Fruit fly (Drosophila melanogaster) whole organism, pupa: ENCODE data around the gene Piezo.
A peak's percentile ranks its signal among the peaks of the same experiment; 100 is the strongest.

Source experiments
- CG10348 ChIP-seq: fragments of 200-800 bp; sonication (Bioruptor generic); IDR thresholded peaks from 2 replicates; pipeline ENCODE4 v1.3.6; 2022; ENCODE audit warnings: missing biosample characterization, missing genetic modification characterization
- CG12605 ChIP-seq: fragments of 200-800 bp; sonication (Bioruptor generic); IDR thresholded peaks from 2 replicates; pipeline ENCODE4 v1.3.6; 2022; ENCODE audit warnings: missing biosample characterization, missing genetic modification characterization
- CG13204 ChIP-seq: fragments of 200-800 bp; sonication (Bioruptor generic); optimal IDR thresholded peaks from 2 replicates; lab custom pipeline; 2018; ENCODE audit warnings: missing biosample characterization, mild to moderate bottlenecking, missing genetic modification characterization, moderate library complexity
- CG14655 ChIP-seq: fragments of 200-800 bp; sonication (Bioruptor generic); optimal IDR thresholded peaks from 3 replicates; lab custom pipeline; 2017; ENCODE audit warnings: mild to moderate bottlenecking, missing biosample characterization, missing genetic modification reagents, missing genetic modification characterization
- CG15710 ChIP-seq: fragments of 200-800 bp; sonication (Bioruptor generic); optimal IDR thresholded peaks from 2 replicates; lab custom pipeline; 2018; ENCODE audit warnings: missing biosample characterization, mild to moderate bottlenecking, missing genetic modification characterization, moderate library complexity
- CG17806 ChIP-seq: fragments of 200-800 bp; sonication (Bioruptor generic); optimal IDR thresholded peaks from 2 replicates; lab custom pipeline; 2018; ENCODE audit warnings: missing biosample characterization, mild to moderate bottlenecking, missing genetic modification characterization, moderate library complexity
- CG32121 ChIP-seq: fragments of 200-800 bp; sonication (Bioruptor generic); IDR thresholded peaks from 2 replicates; pipeline ENCODE4 v1.3.6; 2022; ENCODE audit warnings: missing biosample characterization, missing genetic modification characterization
- CG34367 ChIP-seq: fragments of 200-800 bp; sonication (Bioruptor generic); optimal IDR thresholded peaks from 2 replicates; lab custom pipeline; 2018; ENCODE audit warnings: missing biosample characterization, mild to moderate bottlenecking, missing genetic modification characterization
- CG4496 ChIP-seq: fragments of 200-800 bp; sonication (Bioruptor generic); IDR thresholded peaks from 3 replicates; pipeline ENCODE4 v1.3.6; 2022; ENCODE audit warnings: missing biosample characterization, missing genetic modification characterization
- CG8159 ChIP-seq: fragments of 200-800 bp; sonication (Bioruptor generic); optimal IDR thresholded peaks from 3 replicates; lab custom pipeline; 2018; ENCODE audit warnings: missing biosample characterization, mild to moderate bottlenecking, missing genetic modification characterization, moderate library complexity
- CG8301 ChIP-seq: fragments of 200-800 bp; sonication (Bioruptor generic); optimal IDR thresholded peaks from 2 replicates; lab custom pipeline; 2018; ENCODE audit warnings: missing biosample characterization, mild to moderate bottlenecking, missing genetic modification characterization
- CG9948 ChIP-seq: fragments of 200-800 bp; sonication (Bioruptor generic); optimal IDR thresholded peaks from 2 replicates; lab custom pipeline; 2018; ENCODE audit warnings: missing biosample characterization, mild to moderate bottlenecking, missing genetic modification characterization, moderate library complexity
- D1 ChIP-seq: fragments of 200-800 bp; sonication (Bioruptor generic); optimal IDR thresholded peaks from 2 replicates; lab custom pipeline; 2018; ENCODE audit warnings: missing biosample characterization, mild to moderate bottlenecking, missing genetic modification characterization, moderate library complexity
- EcR ChIP-seq: fragments of 200-800 bp; sonication (Bioruptor generic); optimal IDR thresholded peaks from 3 replicates; lab custom pipeline; 2019; ENCODE audit warnings: missing biosample characterization, missing genetic modification characterization, mild to moderate bottlenecking, moderate library complexity, missing genetic modification reagents
- Ets98B ChIP-seq: fragments of 200-800 bp; sonication (Bioruptor generic); IDR thresholded peaks from 2 replicates; pipeline ENCODE4 v1.3.6; 2022; ENCODE audit warnings: missing biosample characterization, missing genetic modification characterization
- Pif1A ChIP-seq: fragments of 200-800 bp; sonication (Bioruptor generic); optimal IDR thresholded peaks from 3 replicates; lab custom pipeline; 2016; ENCODE audit warnings: missing biosample characterization, missing genetic modification characterization
- Pif1B ChIP-seq: fragments of 200-800 bp; sonication (Bioruptor generic); optimal IDR thresholded peaks from 3 replicates; lab custom pipeline; 2016; ENCODE audit warnings: missing biosample characterization, missing genetic modification characterization
- Snoo ChIP-seq: fragments of 200-800 bp; sonication (Bioruptor generic); optimal IDR thresholded peaks from 3 replicates; lab custom pipeline; 2017; ENCODE audit warnings: missing biosample characterization, mild to moderate bottlenecking, missing genetic modification characterization, inconsistent platforms
- fd96Ca ChIP-seq: fragments of 200-800 bp; sonication (Bioruptor generic); IDR thresholded peaks from 3 replicates; pipeline ENCODE4 v1.3.6; 2022; ENCODE audit warnings: missing biosample characterization, missing genetic modification characterization
- gl ChIP-seq: fragments of 200-800 bp; sonication (Bioruptor generic); optimal IDR thresholded peaks from 2 replicates; lab custom pipeline; 2018; ENCODE audit warnings: missing biosample characterization, mild to moderate bottlenecking, missing genetic modification characterization
- rn ChIP-seq: fragments of 200-800 bp; sonication (Bioruptor generic); IDR thresholded peaks from 2 replicates; pipeline ENCODE4 v1.3.6; 2022; ENCODE audit warnings: missing biosample characterization, missing genetic modification characterization

Piezo gene

DNA sequence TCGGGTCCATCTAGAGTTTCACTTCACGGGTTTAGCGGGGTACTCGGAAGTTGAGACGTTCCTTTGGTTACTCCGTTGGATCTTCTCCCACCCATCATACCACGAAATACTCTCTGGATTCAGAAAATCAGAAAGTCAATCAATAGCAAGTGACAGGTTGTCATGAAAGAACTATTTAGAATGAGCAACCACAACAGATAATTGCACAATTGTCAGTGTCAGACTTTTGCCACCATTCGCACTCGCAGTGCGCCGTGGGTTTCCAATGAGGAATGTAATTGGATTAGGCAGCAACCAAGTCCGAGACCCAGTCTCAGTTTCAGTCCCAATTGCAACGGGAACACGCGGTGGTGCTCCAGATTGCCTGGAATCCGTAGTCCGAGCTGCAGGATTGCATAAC is 43.0 kb downstream of the Piezo start, which contains the start of gene CG8419:
CG8419 (plus strand) TSS at position 301 of the 400 bp plus-strand sequence.
- TF ChIP-seq CG4496 (GFP tag; lab: Robert Waterston, UW): 0 out of 3 replicates have a peak, but pooled peaks have one; percentile 24
- TF ChIP-seq CG10348: no peak

DNA sequence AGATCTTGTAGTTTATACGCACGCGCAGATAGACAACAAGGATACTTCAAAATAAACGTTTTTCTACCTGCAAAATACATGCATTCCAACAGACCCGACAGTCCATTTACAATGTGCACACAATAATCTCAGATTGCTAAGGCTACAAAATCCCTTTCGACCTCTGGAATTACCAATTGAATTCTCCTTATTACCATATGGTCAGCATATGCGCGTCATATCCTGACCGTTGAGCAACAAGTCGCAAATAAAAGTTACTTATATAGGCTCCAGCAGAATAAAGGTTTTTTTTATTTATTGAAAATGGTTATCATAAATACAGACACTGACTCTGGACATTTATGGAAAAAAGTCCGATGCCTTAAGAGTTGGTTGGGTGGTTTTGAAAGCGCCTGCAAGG is 46.5 kb downstream of the Piezo start:
- TF ChIP-seq CG13204: no peak
- TF ChIP-seq rn (GFP tag; lab: Robert Waterston, UW): no peak
- no peak for TF ChIP-seq CG4496 (GFP tag; lab: Robert Waterston, UW)
- TF ChIP-seq CG15710: no peak
- TF ChIP-seq CG34367 (tag; lab: Kevin White, UChicago): no peak
- TF ChIP-seq CG14655 (GFP tag; lab: Kevin White, UChicago): no peak
- no peak for TF ChIP-seq CG17806 (tag; lab: Kevin White, UChicago)
- no peak for TF ChIP-seq CG32121 (GFP tag; lab: Robert Waterston, UW)
- TF ChIP-seq Ets98B (GFP tag; lab: Robert Waterston, UW): no peak
- no peak for TF ChIP-seq Pif1B (GFP tag; lab: Kevin White, UChicago)
- no peak for TF ChIP-seq Snoo (tag; lab: Kevin White, UChicago)
- TF ChIP-seq D1 (tag; lab: Kevin White, UChicago): no peak
- no peak for TF ChIP-seq gl (tag; lab: Kevin White, UChicago)

DNA sequence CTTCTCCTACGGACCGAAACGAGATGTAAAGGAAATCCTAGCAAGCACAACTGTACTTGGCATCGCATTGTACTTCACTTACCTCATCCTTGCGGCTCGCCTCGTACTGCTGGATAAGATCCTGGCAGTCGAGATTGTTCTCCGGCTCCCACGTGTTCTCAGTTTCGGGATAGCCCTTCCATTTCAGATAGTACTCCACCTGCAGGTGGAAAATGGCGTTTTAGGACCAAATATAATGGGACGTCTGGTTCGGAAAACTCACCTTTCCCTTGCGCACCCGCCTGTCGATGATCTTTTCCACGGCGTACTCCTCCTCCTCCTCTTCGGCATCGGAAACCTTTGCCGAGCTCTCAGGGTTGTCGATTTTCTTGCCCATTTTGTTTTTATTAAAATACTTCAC is 47.6 kb downstream of the Piezo start:
- TF ChIP-seq CG8159: no peak

DNA sequence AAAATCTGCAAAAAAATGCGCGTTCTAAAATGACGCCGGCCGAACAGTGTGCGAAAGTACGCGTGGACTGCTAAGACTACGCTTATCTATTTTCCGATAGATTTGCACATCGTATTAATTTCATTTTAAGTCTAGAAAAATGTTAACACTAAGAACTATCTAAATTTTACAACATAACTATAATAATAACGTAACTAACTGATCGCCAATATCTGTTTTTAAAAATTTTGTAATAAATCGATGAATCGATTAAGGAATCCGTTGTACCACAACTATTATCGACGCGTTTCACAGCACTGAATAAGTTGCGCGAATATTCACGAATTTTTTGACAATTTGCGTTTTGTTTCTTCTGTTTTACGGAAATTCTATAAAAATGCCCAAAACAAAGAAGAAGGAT is 48.2 kb downstream of the Piezo start, which contains the start of gene Ssb-c31a:
Ssb-c31a (plus strand) TSS at position 278 of the 400 bp plus-strand sequence.
- TF ChIP-seq fd96Ca (no peak), CG8159 (peak; percentile 43), CG8301 (tag; lab: Kevin White, UChicago) (no peak), CG10348 (no peak), Pif1B (GFP tag; lab: Kevin White, UChicago) (peak; percentile 30), CG14655 (GFP tag; lab: Kevin White, UChicago) (peak; percentile 14), gl (tag; lab: Kevin White, UChicago) (no peak), CG15710 (peak; percentile 28), EcR (GFP tag; lab: Kevin White, UChicago) (peak; percentile 14), Ets98B (GFP tag; lab: Robert Waterston, UW) (no peak), CG4496 (GFP tag; lab: Robert Waterston, UW) (0 out of 3 replicates have a peak, but pooled peaks have one; percentile 3), CG17806 (tag; lab: Kevin White, UChicago) (peak; percentile 9), CG34367 (tag; lab: Kevin White, UChicago) (no peak), D1 (tag; lab: Kevin White, UChicago) (no peak), CG32121 (GFP tag; lab: Robert Waterston, UW) (no peak; the same call in 1 of the 2 replicates), CG13204 (no peak), CG12605 (GFP tag; lab: Robert Waterston, UW) (no peak), Pif1A (GFP tag; lab: Kevin White, UChicago) (peak; percentile 48), rn (GFP tag; lab: Robert Waterston, UW) (no peak)

DNA sequence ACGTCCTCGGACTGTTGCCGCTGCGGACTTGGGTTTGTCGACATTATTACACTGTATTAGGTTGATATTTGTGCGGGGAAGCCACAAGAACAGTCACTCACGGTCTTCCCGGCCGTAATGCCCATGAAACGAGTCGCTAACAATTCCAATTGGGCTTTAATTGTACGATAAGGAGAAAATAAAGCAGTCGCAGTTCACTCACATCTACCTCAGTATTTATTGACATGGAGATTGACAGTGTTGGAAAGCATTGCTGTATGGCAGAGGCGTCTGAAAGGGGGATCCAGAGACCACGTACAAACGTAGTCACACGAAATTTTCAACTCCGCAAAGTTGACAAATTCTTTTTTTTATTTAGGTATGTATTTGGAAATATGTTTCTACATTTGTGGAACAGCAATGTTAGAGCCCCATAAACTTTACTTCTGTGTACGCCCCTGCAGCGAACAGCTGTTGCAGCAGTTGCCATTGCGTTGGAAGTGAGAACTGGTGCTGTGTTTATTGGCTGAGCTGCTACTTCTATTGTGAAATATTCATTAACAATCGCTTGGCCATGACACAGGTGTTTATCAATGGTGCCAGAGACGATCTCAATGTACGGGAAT is 49.9 kb downstream of the Piezo start, which contains the start of the genes CG8372 and CG8360:
CG8372 (minus strand) TSS at position 237 of the 605 bp plus-strand sequence.
CG8360 (plus strand) TSS at position 294 of the 605 bp plus-strand sequence.
- TF ChIP-seq Pif1B (GFP tag; lab: Kevin White, UChicago) (peak; percentile 99), CG34367 (tag; lab: Kevin White, UChicago) (peak; percentile 98), CG4496 (GFP tag; lab: Robert Waterston, UW) (peak; percentile 100), CG13204 (no peak), CG8301 (tag; lab: Kevin White, UChicago) (peak; percentile 99), D1 (tag; lab: Kevin White, UChicago) (no peak), CG15710 (peak; percentile 99), CG12605 (GFP tag; lab: Robert Waterston, UW) (peak; percentile 98), rn (GFP tag; lab: Robert Waterston, UW) (peak; percentile 99), CG8159 (peak; percentile 99), gl (tag; lab: Kevin White, UChicago) (peak; percentile 98), Pif1A (GFP tag; lab: Kevin White, UChicago) (peak; percentile 99), CG17806 (tag; lab: Kevin White, UChicago) (peak; percentile 99), EcR (GFP tag; lab: Kevin White, UChicago) (peak; percentile 89), CG32121 (GFP tag; lab: Robert Waterston, UW) (peak; percentile 99), Snoo (tag; lab: Kevin White, UChicago) (peak; percentile 99), Ets98B (GFP tag; lab: Robert Waterston, UW) (peak; percentile 99), CG14655 (GFP tag; lab: Kevin White, UChicago) (peak; percentile 99), fd96Ca (peak; percentile 100), CG10348 (peak; percentile 96), CG9948 (tag; lab: Kevin White, UChicago) (peak; percentile 98)

DNA sequence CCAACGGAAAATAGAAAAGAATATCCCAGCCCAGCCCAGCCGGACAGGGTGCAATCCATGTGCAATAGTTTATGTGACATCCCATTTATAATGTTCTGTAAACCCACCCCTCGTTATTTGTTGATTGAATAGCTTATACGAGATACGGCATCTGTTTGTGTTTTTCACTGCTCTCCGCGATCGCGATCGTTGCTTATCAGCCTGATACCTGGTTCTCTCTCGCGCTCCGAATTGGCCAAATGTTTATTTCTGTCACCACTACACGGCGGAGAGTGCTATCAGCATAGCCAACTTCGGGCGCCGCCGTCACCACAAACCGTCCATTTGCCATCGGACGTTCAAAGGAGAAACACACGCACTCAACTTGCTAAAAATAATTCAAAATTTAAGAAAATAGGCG is 51.1 kb downstream of the Piezo start, which contains the start of gene CG8353:
CG8353 (plus strand) TSS at position 59 of the 400 bp plus-strand sequence.
- 0 out of 3 replicates have a peak, but pooled peaks have one; percentile 32 for TF ChIP-seq CG4496 (GFP tag; lab: Robert Waterston, UW)
- peak; percentile 43; the same call in 1 of the 2 replicates for TF ChIP-seq CG32121 (GFP tag; lab: Robert Waterston, UW)
- no peak for TF ChIP-seq CG15710
